Worm (Caenorhabditis elegans): ENCODE measurements around the gene pho-4.

Gene pho-4

DNA sequence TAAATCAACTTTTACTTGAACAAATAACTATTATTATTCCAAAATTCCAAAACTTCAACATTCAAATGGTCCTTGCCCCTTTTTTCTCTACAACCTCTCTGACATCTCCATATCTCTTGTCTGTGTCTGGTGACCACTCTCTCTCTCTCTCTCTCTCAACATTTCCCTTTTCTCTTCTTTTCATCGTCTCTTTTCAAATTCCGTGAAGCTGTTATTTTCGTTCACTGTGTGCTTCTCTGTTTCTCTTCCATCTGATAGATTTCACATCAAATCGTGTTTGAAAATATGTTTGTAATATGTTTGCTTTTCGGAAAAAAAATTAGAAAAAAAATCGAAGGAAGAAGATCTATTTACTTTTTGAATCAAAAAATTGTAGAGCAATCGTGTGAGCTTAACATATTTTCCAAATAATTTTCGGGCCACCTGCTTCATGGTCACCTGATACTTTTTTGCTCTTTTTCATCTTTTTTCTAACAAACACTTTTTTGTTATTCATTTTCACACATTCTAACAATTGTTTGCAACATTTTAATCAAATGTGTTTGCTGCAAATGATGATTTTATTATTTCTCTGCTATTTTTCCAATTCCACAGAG, 37.2 kb downstream of the pho-4 start:
- TF ChIP-seq dmd-6 (GFP tag; IDR thresholded peaks at IDR 0.05), result no peak
- peak in 1 of 2 experiments; percentile 22 for TF ChIP-seq mdl-1 (tag; optimal IDR thresholded peaks at IDR 0.05)
- no peak for TF ChIP-seq saeg-2 (GFP tag; IDR thresholded peaks at IDR 0.05)
- TF ChIP-seq ceh-32 (tag; optimal IDR thresholded peaks at IDR 0.05; ENCODE audit: poor library complexity), result no peak
- TF ChIP-seq hif-1 (tag; optimal IDR thresholded peaks at IDR 0.05), result no peak
- peak; percentile 11 for TF ChIP-seq rbr-2 (tag; optimal IDR thresholded peaks at IDR 0.05)
- TF ChIP-seq hmg-1.1 (GFP tag; IDR thresholded peaks at IDR 0.05), result peak; percentile 54; the same call in 1 of the 2 replicates
- no peak for TF ChIP-seq lin-39 (tag; optimal IDR thresholded peaks at IDR 0.05)
- TF ChIP-seq nhr-6 (tag; optimal IDR thresholded peaks at IDR 0.05), result no peak
- no peak for TF ChIP-seq lin-13 (GFP tag; optimal IDR thresholded peaks at IDR 0.05)
- TF ChIP-seq dve-1 (tag; optimal IDR thresholded peaks at IDR 0.05; ENCODE audit: insufficient read depth), result peak; percentile 36
- no peak for TF ChIP-seq daf-12 (tag; optimal IDR thresholded peaks at IDR 0.05)
- TF ChIP-seq mdt-29 (GFP tag; IDR thresholded peaks at IDR 0.05), result no peak
- no peak for TF ChIP-seq lim-7 (GFP tag; IDR thresholded peaks at IDR 0.05)
- TF ChIP-seq vab-7 (GFP tag; IDR thresholded peaks at IDR 0.05), result no peak
- no peak for TF ChIP-seq pha-4 (GFP tag; IDR thresholded peaks at IDR 0.05)
- peak; percentile 11 for TF ChIP-seq pha-4 (tag; optimal IDR thresholded peaks at IDR 0.05)
- peak in 1 of 2 experiments; percentile 67 for TF ChIP-seq lsy-2 (tag; optimal IDR thresholded peaks at IDR 0.05)
- peak in 1 of 2 experiments; percentile 21 for TF ChIP-seq unc-62 (GFP tag; optimal IDR thresholded peaks at IDR 0.05 in 1 of 2)
- no peak for TF ChIP-seq unc-62 (tag; optimal IDR thresholded peaks at IDR 0.05)
- no peak for TF ChIP-seq zip-11 (GFP tag; IDR thresholded peaks at IDR 0.05)
- peak; percentile 56 for TF ChIP-seq mep-1 (tag; optimal IDR thresholded peaks at IDR 0.05)
- no peak for TF ChIP-seq ctbp-1 (GFP tag; IDR thresholded peaks at IDR 0.05)
- TF ChIP-seq nhr-10 (tag; optimal IDR thresholded peaks at IDR 0.05), result no peak
- no peak for TF ChIP-seq mxl-3 (GFP tag; optimal IDR thresholded peaks at IDR 0.05)
- no peak for TF ChIP-seq ceh-44 (GFP tag; IDR thresholded peaks at IDR 0.05)
- peak; percentile 3 for TF ChIP-seq nhr-28 (tag; optimal IDR thresholded peaks at IDR 0.05)
- TF ChIP-seq hlh-11 (tag; optimal IDR thresholded peaks at IDR 0.05), result peak; percentile 57
- TF ChIP-seq hlh-30 (tag; optimal IDR thresholded peaks at IDR 0.05; ENCODE audit: insufficient read depth), result peak; percentile 81
- TF ChIP-seq lin-15B (tag; optimal IDR thresholded peaks at IDR 0.05), result no peak
- TF ChIP-seq cey-2 (tag; optimal IDR thresholded peaks at IDR 0.05; ENCODE audit: borderline replicate concordance, insufficient read depth), result no peak
- TF ChIP-seq sdz-12 (GFP tag; optimal IDR thresholded peaks at IDR 0.05), result no peak
- no peak for TF ChIP-seq nhr-48 (tag; optimal IDR thresholded peaks at IDR 0.05)
- no peak for TF ChIP-seq fos-1 (tag; optimal IDR thresholded peaks at IDR 0.05)
- TF ChIP-seq madf-9 (GFP tag; conservative IDR thresholded peaks at IDR 0.05), result no peak
- no peak for TF ChIP-seq nhr-102 (tag; optimal IDR thresholded peaks at IDR 0.05)
- TF ChIP-seq spr-3 (GFP tag; optimal IDR thresholded peaks at IDR 0.05), result no peak
- TF ChIP-seq F26F4.8 (GFP tag; conservative IDR thresholded peaks at IDR 0.05), result no peak
- TF ChIP-seq mes-2 (tag; optimal IDR thresholded peaks at IDR 0.05; ENCODE audit: poor library complexity, severe bottlenecking), result peak; percentile 44
- peak in 1 of 2 experiments; percentile 89 for TF ChIP-seq daf-16 (GFP tag; optimal IDR thresholded peaks at IDR 0.05)
- TF ChIP-seq daf-16 (tag; optimal IDR thresholded peaks at IDR 0.05), result peak; percentile 50
- TF ChIP-seq T26A8.4 (GFP tag; IDR thresholded peaks at IDR 0.05), result no peak
- TF ChIP-seq egl-43 (GFP tag; IDR thresholded peaks at IDR 0.05), result no peak
- no peak for TF ChIP-seq pqm-1 (tag; optimal IDR thresholded peaks at IDR 0.05)
